Worm (Caenorhabditis elegans): ENCODE data around the gene mig-6.

DNA sequence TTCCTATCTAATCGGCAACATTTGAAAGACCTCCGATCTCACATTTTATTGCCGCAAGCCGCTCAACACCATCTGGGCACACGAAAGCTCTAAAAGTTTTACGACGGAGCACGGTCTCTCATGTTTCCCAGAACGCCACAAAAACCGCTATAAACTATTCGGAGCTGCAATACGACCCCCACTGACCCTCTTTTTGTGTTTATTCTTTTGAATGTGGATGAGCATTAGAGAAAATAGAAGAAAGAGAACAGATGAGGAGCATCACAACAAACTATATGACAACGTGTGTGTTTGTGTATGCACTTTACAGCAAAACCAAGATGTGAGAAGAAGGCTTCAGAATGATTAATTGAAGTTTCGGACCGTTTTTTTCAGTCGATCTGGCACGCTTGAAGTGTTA is 2.9 kb upstream of the mig-6 start:
- TF ChIP-seq nhr-77 (tag; optimal IDR thresholded peaks at IDR 0.05): no peak
- TF ChIP-seq sptf-1 (tag; optimal IDR thresholded peaks at IDR 0.05): no peak
- TF ChIP-seq lir-3 (tag; optimal IDR thresholded peaks at IDR 0.05; ENCODE audit: poor library complexity): no peak
- TF ChIP-seq nhr-76 (tag; optimal IDR thresholded peaks at IDR 0.05): no peak
- no peak for TF ChIP-seq lsy-2 (tag; optimal IDR thresholded peaks at IDR 0.05)
- TF ChIP-seq zag-1 (tag; optimal IDR thresholded peaks at IDR 0.05): no peak
- no peak for TF ChIP-seq C04F5.9 (tag; optimal IDR thresholded peaks at IDR 0.05)
- no peak for TF ChIP-seq nhr-28 (tag; optimal IDR thresholded peaks at IDR 0.05)
- TF ChIP-seq pqm-1 (tag; optimal IDR thresholded peaks at IDR 0.05): no peak
